Worm (Caenorhabditis elegans) whole organism, L1 larva: ENCODE measurements around the gene Y66D12A.8.

Source experiments
- C04F5.9 ChIP-seq: sonication (generic microtip); optimal IDR thresholded peaks from 2 replicates; lab custom pipeline; 2016; ENCODE audit warnings: missing genetic modification characterization, missing compliant biosample characterization
- C16A3.4 ChIP-seq: fragments of 150-350 bp; optimal IDR thresholded peaks from 2 replicates; lab custom pipeline; 2014; ENCODE audit warnings: missing biosample characterization, missing genetic modification characterization
- F16B12.6 ChIP-seq: fragments of 150-350 bp; optimal IDR thresholded peaks from 2 replicates; lab custom pipeline; 2014; ENCODE audit warnings: missing biosample characterization, missing genetic modification characterization
- aha-1 ChIP-seq: fragments of 150-350 bp; optimal IDR thresholded peaks from 2 replicates; lab custom pipeline; 2014; ENCODE audit warnings: missing biosample characterization, missing genetic modification characterization
- alr-1 ChIP-seq: fragments of 200-800 bp; sonication (Bioruptor generic); optimal IDR thresholded peaks from 2 replicates; lab custom pipeline; 2018; ENCODE audit warnings: borderline replicate concordance, mild to moderate bottlenecking, missing genetic modification characterization, missing compliant biosample characterization
- aly-2 ChIP-seq: fragments of 150-350 bp; optimal IDR thresholded peaks from 2 replicates; lab custom pipeline; 2014; ENCODE audit warnings: missing biosample characterization, missing genetic modification characterization
- ama-1 ChIP-seq: fragments of 150-350 bp; optimal IDR thresholded peaks from 2 replicates; lab custom pipeline; 2014
- ceh-63 ChIP-seq: fragments of 200-800 bp; sonication (Bioruptor generic); optimal IDR thresholded peaks from 2 replicates; lab custom pipeline; 2018; ENCODE audit warnings: mild to moderate bottlenecking, missing genetic modification characterization, missing compliant biosample characterization
- ceh-82 ChIP-seq, 3 experiments: fragments of 150-350 bp in 1 of 3; sonication (generic microtip) in 2 of 3; optimal IDR thresholded peaks; 2 replicates each; lab custom pipeline; 2014 to 2017; ENCODE audit warnings: missing biosample characterization in 3 of 3, missing genetic modification characterization in 3 of 3
- ceh-88 ChIP-seq: fragments of 200-800 bp; sonication (Bioruptor generic); IDR thresholded peaks from 2 replicates; pipeline ENCODE4 v1.3.6; 2022; ENCODE audit warnings: missing genetic modification characterization, missing compliant biosample characterization
- dpl-1 ChIP-seq, 3 experiments: fragments of 150-350 bp in 2 of 3; sonication (generic microtip) in 1 of 3; optimal IDR thresholded peaks; 2 replicates each; lab custom pipeline; 2014 to 2017; ENCODE audit warnings: missing biosample characterization in 3 of 3, missing genetic modification characterization in 3 of 3, missing genetic modification reagents in 3 of 3
- efl-1 ChIP-seq, 4 experiments: fragments of 150-350 bp; optimal IDR thresholded peaks in 3 of 4; peaks in 1 of 4; 1 replicate in 1 of 4; 2 replicates in 3 of 4; lab custom pipeline; 2014; ENCODE audit warnings: missing biosample characterization in 2 of 4, missing genetic modification characterization in 2 of 4, missing genetic modification reagents in 2 of 4
- elt-3 ChIP-seq, 6 experiments: fragments of 150-350 bp in 1 of 6; sonication (generic microtip); optimal IDR thresholded peaks; 2 replicates each; lab custom pipeline; 2017 to 2018; ENCODE audit warnings: missing biosample characterization in 6 of 6, missing genetic modification characterization in 6 of 6, inconsistent platforms in 1 of 6
- fkh-4 ChIP-seq: sonication (generic microtip); optimal IDR thresholded peaks from 2 replicates; lab custom pipeline; 2016; ENCODE audit warnings: missing compliant biosample characterization, missing genetic modification characterization, borderline replicate concordance
- fkh-8 ChIP-seq: sonication (generic microtip); optimal IDR thresholded peaks from 2 replicates; lab custom pipeline; 2016; ENCODE audit warnings: mild to moderate bottlenecking, missing genetic modification characterization, missing compliant biosample characterization
- hlh-17 ChIP-seq: fragments of 200-800 bp; sonication (Bioruptor generic); optimal IDR thresholded peaks from 2 replicates; lab custom pipeline; 2018; ENCODE audit warnings: missing genetic modification characterization, mild to moderate bottlenecking, missing compliant biosample characterization, moderate library complexity, borderline replicate concordance
- hlh-4 ChIP-seq: sonication (generic microtip); optimal IDR thresholded peaks from 2 replicates; lab custom pipeline; 2016; ENCODE audit warnings: mild to moderate bottlenecking, missing genetic modification characterization, missing compliant biosample characterization
- jun-1 ChIP-seq: fragments of 150-350 bp; optimal IDR thresholded peaks from 2 replicates; lab custom pipeline; 2014; ENCODE audit warnings: missing biosample characterization, missing genetic modification reagents, missing genetic modification characterization
- lin-13 ChIP-seq: fragments of 150-350 bp; optimal IDR thresholded peaks from 2 replicates; lab custom pipeline; 2014; ENCODE audit warnings: missing biosample characterization, missing genetic modification reagents, missing genetic modification characterization
- lin-35 ChIP-seq, 2 experiments: fragments of 150-350 bp; optimal IDR thresholded peaks; 2 replicates each; lab custom pipeline; 2014; ENCODE audit warnings: missing biosample characterization in 2 of 2, missing genetic modification characterization in 2 of 2, missing genetic modification reagents in 2 of 2
- lir-3 ChIP-seq: sonication (generic microtip); optimal IDR thresholded peaks from 2 replicates; lab custom pipeline; 2016; ENCODE audit warnings: mild to moderate bottlenecking, missing genetic modification characterization, moderate library complexity, missing compliant biosample characterization; ENCODE audit not compliant: poor library complexity
- lsy-2 ChIP-seq, 2 experiments: fragments of 150-350 bp; optimal IDR thresholded peaks; 2 replicates each; lab custom pipeline; 2014; ENCODE audit warnings: missing biosample characterization in 2 of 2, missing genetic modification characterization in 2 of 2
- mab-9 ChIP-seq: fragments of 200-800 bp; sonication (Bioruptor generic); IDR thresholded peaks from 2 replicates; pipeline ENCODE4 v1.3.6; 2022; ENCODE audit warnings: missing genetic modification reagents, missing genetic modification characterization, missing compliant biosample characterization
- mdl-1 ChIP-seq, 2 experiments: fragments of 150-350 bp; optimal IDR thresholded peaks; 2 replicates each; lab custom pipeline; 2014 to 2017; ENCODE audit warnings: missing biosample characterization in 2 of 2, missing genetic modification characterization in 2 of 2, inconsistent platforms in 1 of 2
- mef-2 ChIP-seq: fragments of 150-350 bp; optimal IDR thresholded peaks from 2 replicates; lab custom pipeline; 2014; ENCODE audit warnings: missing biosample characterization, missing genetic modification characterization
- mep-1 ChIP-seq: fragments of 150-350 bp; optimal IDR thresholded peaks from 2 replicates; lab custom pipeline; 2014; ENCODE audit warnings: missing biosample characterization, missing genetic modification characterization
- nhr-12 ChIP-seq: sonication (generic microtip); optimal IDR thresholded peaks from 2 replicates; lab custom pipeline; 2017; ENCODE audit warnings: missing biosample characterization, missing genetic modification characterization
- nhr-19 ChIP-seq: fragments of 200-800 bp; sonication (Bioruptor generic); conservative IDR thresholded peaks from 2 replicates; pipeline ENCODE4 v1.3.6; 2022; ENCODE audit warnings: missing genetic modification characterization, missing compliant biosample characterization
- nhr-20 ChIP-seq: sonication (generic microtip); optimal IDR thresholded peaks from 2 replicates; lab custom pipeline; 2016; ENCODE audit warnings: mild to moderate bottlenecking, missing genetic modification characterization, missing compliant biosample characterization
- nhr-237 ChIP-seq: fragments of 150-350 bp; optimal IDR thresholded peaks from 2 replicates; lab custom pipeline; 2014; ENCODE audit warnings: missing biosample characterization, missing genetic modification characterization
- nhr-77 ChIP-seq: fragments of 150-350 bp; optimal IDR thresholded peaks from 2 replicates; lab custom pipeline; 2014; ENCODE audit warnings: missing biosample characterization, missing genetic modification characterization
- nhr-85 ChIP-seq: sonication (generic microtip); peaks from one replicate; lab custom pipeline; 2016; ENCODE audit warnings: missing genetic modification characterization, inconsistent platforms, missing compliant biosample characterization
- nhr-90 ChIP-seq: sonication (generic microtip); optimal IDR thresholded peaks from 2 replicates; lab custom pipeline; 2016; ENCODE audit warnings: mild to moderate bottlenecking, missing genetic modification characterization, missing compliant biosample characterization; ENCODE audit not compliant: poor library complexity
- pax-3 ChIP-seq: fragments of 200-800 bp; sonication (Bioruptor generic); optimal IDR thresholded peaks from 2 replicates; lab custom pipeline; 2018; ENCODE audit warnings: mild to moderate bottlenecking, missing genetic modification characterization, moderate library complexity, missing compliant biosample characterization
- pqm-1 ChIP-seq: sonication (generic microtip); optimal IDR thresholded peaks from 3 replicates; lab custom pipeline; 2017; ENCODE audit warnings: missing biosample characterization, missing genetic modification characterization
- skn-1 ChIP-seq: fragments of 150-350 bp; optimal IDR thresholded peaks from 2 replicates; lab custom pipeline; 2014; ENCODE audit warnings: missing biosample characterization, missing genetic modification characterization
- snpc-4 ChIP-seq: fragments of 150-350 bp; optimal IDR thresholded peaks from 2 replicates; lab custom pipeline; 2014; ENCODE audit warnings: missing biosample characterization, missing genetic modification characterization
- snu-23 ChIP-seq: sonication (generic microtip); optimal IDR thresholded peaks from 2 replicates; lab custom pipeline; 2016; ENCODE audit warnings: missing genetic modification characterization, missing compliant biosample characterization
- sox-4 ChIP-seq: sonication (generic microtip); optimal IDR thresholded peaks from 2 replicates; lab custom pipeline; 2016; ENCODE audit warnings: missing genetic modification characterization, missing compliant biosample characterization
- sptf-1 ChIP-seq: fragments of 150-350 bp; optimal IDR thresholded peaks from 2 replicates; lab custom pipeline; 2014; ENCODE audit warnings: missing biosample characterization, missing genetic modification characterization
- swsn-7 ChIP-seq: sonication (generic microtip); optimal IDR thresholded peaks from 2 replicates; lab custom pipeline; 2016; ENCODE audit warnings: missing genetic modification characterization, missing compliant biosample characterization
- tbx-2 ChIP-seq: sonication (generic microtip); optimal IDR thresholded peaks from 2 replicates; lab custom pipeline; 2016; ENCODE audit warnings: missing genetic modification characterization, missing compliant biosample characterization
- tlp-1 ChIP-seq: fragments of 150-350 bp; optimal IDR thresholded peaks from 2 replicates; lab custom pipeline; 2014; ENCODE audit warnings: missing biosample characterization, missing genetic modification characterization
- unc-30 ChIP-seq: sonication (generic microtip); optimal IDR thresholded peaks from 2 replicates; lab custom pipeline; 2017; ENCODE audit warnings: missing biosample characterization, missing genetic modification characterization
- xbp-1 ChIP-seq: sonication (generic microtip); optimal IDR thresholded peaks from 2 replicates; lab custom pipeline; 2016; ENCODE audit warnings: missing genetic modification characterization, missing compliant biosample characterization
- zip-4 ChIP-seq: fragments of 200-800 bp; sonication (Bioruptor generic); optimal IDR thresholded peaks from 2 replicates; lab custom pipeline; 2018; ENCODE audit warnings: mild to moderate bottlenecking, missing genetic modification characterization, moderate library complexity, missing compliant biosample characterization
- ztf-11 ChIP-seq, 2 experiments: sonication (generic microtip); optimal IDR thresholded peaks; 2 replicates each; lab custom pipeline; 2016 to 2017; ENCODE audit warnings: missing genetic modification characterization in 2 of 2, missing biosample characterization in 1 of 2, missing compliant biosample characterization in 1 of 2
- ztf-4 ChIP-seq: fragments of 150-350 bp; optimal IDR thresholded peaks from 2 replicates; lab custom pipeline; 2014; ENCODE audit warnings: missing biosample characterization, missing genetic modification characterization

Y66D12A.8 gene

ce11 chrIII:11561597-11561996, 12.4 kb upstream of the Y66D12A.8 start:
- TF ChIP-seq nhr-85 (tag; lab: Kevin White, UChicago), result peak; percentile 7
- TF ChIP-seq pax-3, result no peak
- no peak for TF ChIP-seq nhr-20 (tag; lab: Kevin White, UChicago)
- no peak for TF ChIP-seq sptf-1 (tag; lab: Kevin White, UChicago)
- TF ChIP-seq ztf-11 (tag; optimal IDR thresholded peaks at IDR 0.05; lab: Kevin White, UChicago), result no peak
- TF ChIP-seq, all 84 proteins: peak for 1

DNA sequence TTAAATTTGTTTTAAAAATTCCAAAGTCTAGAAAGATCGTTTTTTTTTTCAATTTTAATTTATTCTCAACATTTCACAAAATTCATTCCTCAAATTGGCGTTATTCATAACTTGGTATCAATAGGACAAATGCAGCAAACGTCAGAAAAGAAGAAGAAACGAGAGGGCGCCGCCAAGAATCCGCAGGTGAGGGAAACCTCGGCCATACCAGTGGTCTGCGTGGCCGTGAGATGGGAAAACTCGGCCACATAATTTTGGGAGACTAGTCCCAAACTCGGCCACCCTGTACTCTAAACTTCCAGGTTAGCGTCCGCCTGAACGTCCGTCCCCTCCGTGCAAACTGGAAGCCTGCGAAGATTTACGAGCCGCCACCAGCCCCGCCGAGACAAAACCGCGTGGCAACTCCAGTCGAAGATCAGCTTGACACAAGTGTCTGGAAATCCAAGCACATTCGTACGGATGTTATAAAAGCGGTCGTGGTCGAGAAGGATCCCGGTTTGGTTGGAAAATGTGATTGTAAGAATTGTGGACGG, 10.5 kb upstream of the Y66D12A.8 start, which contains the start of gene Y66D12A.11:
Gene Y66D12A.11, plus strand, starts transcription at position 51 of the 533 bp plus-strand sequence.
- TF ChIP-seq lir-3 (tag; lab: Kevin White, UChicago) (no peak), sox-4 (tag; lab: Kevin White, UChicago) (no peak), mab-9 (GFP tag; lab: Robert Waterston, UW) (no peak), nhr-20 (tag; lab: Kevin White, UChicago) (no peak), fkh-8 (no peak)

DNA sequence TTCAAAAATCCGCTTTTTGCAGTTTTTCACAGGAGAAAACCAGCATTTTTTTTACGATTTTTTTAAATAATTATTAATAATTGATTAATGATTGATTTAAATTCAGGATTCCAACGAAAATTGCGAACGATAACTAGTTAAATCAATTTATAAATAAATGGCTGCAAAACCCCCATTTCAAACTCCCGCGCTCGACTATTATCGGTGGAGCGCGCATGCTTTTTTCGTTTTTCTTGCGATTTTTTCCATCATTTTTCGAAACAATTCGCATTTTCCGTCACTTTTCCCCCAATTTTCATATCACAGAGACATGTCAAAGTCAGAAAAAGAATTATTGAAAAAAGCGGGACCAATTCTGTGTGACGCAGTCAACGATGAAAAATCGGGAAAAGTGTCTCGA, 8.4 kb upstream of the Y66D12A.8 start, which contains the start of gene Y66D12A.10:
Gene Y66D12A.10, plus strand, starts transcription at position 273 of the 400 bp plus-strand sequence.
- TF ChIP-seq skn-1 (tag; lab: Kevin White, UChicago) (peak; percentile 62), alr-1 (tag; lab: Kevin White, UChicago) (no peak), tlp-1 (no peak), ama-1 (lab: Kevin White, UChicago) (no peak), ceh-88 (GFP tag; lab: Robert Waterston, UW) (no peak), lsy-2 (tag; optimal IDR thresholded peaks at IDR 0.05; lab: Kevin White, UChicago) (peak; percentile 48 to 77), ceh-63 (GFP tag; lab: Kevin White, UChicago) (no peak), lin-35 (GFP tag; optimal IDR thresholded peaks at IDR 0.05; lab: Kevin White, UChicago) (peak; percentile 96 to 99), snpc-4 (tag; lab: Kevin White, UChicago) (peak; percentile 10), nhr-85 (tag; lab: Kevin White, UChicago) (peak; percentile 41), snu-23 (GFP tag; lab: Kevin White, UChicago) (peak; percentile 43), nhr-12 (tag; lab: Kevin White, UChicago) (no peak), nhr-237 (no peak), jun-1 (tag; lab: Kevin White, UChicago) (no peak), ztf-4 (tag; lab: Kevin White, UChicago) (no peak), F16B12.6 (peak; percentile 41), nhr-77 (tag; lab: Kevin White, UChicago) (peak; percentile 33), pqm-1 (tag; lab: Kevin White, UChicago) (no peak), mep-1 (peak; percentile 25), swsn-7 (tag; lab: Kevin White, UChicago) (peak; percentile 19), pax-3 (no peak), tbx-2 (peak; percentile 17), ceh-82 (tag; optimal IDR thresholded peaks at IDR 0.05; lab: Kevin White, UChicago) (peak in 1 of 3 experiments; percentile 56), zip-4 (GFP tag; lab: Kevin White, UChicago) (no peak), aha-1 (tag; lab: Kevin White, UChicago) (no peak), nhr-90 (peak; percentile 22), dpl-1 (GFP tag; optimal IDR thresholded peaks at IDR 0.05; lab: Kevin White, UChicago) (peak; percentile 91 to 96 (median 94)), xbp-1 (tag; lab: Kevin White, UChicago) (peak; percentile 27), nhr-19 (GFP tag; lab: Robert Waterston, UW) (0 out of 2 replicates have a peak, but pooled peaks have one; percentile 14), efl-1 (optimal IDR thresholded peaks at IDR 0.05; lab: Kevin White, UChicago) (peak; percentile 88 to 96), efl-1 (GFP tag; optimal IDR thresholded peaks at IDR 0.05 in 1 of 2; lab: Kevin White, UChicago) (peak; percentile 97 to 100), mef-2 (tag; lab: Kevin White, UChicago) (no peak), aly-2 (tag; lab: Kevin White, UChicago) (no peak), lin-13 (GFP tag; lab: Kevin White, UChicago) (peak; percentile 32), C16A3.4 (tag; lab: Kevin White, UChicago) (peak; percentile 14), C04F5.9 (tag; lab: Kevin White, UChicago) (no peak), hlh-4 (tag; lab: Kevin White, UChicago) (no peak), unc-30 (tag; lab: Kevin White, UChicago) (no peak), mdl-1 (tag; optimal IDR thresholded peaks at IDR 0.05; lab: Kevin White, UChicago) (peak in 1 of 2 experiments; percentile 3), fkh-8 (no peak), fkh-4 (tag; lab: Kevin White, UChicago) (no peak), sptf-1 (tag; lab: Kevin White, UChicago) (no peak), hlh-17 (no peak), elt-3 (tag; optimal IDR thresholded peaks at IDR 0.05; lab: Kevin White, UChicago) (peak in 1 of 6 experiments; percentile 26)
